Fruit fly (Drosophila melanogaster): ENCODE results near the gene CG13481.
A peak's percentile ranks its signal among the peaks of the same experiment; 100 is the strongest.

The CG13481 gene

DNA sequence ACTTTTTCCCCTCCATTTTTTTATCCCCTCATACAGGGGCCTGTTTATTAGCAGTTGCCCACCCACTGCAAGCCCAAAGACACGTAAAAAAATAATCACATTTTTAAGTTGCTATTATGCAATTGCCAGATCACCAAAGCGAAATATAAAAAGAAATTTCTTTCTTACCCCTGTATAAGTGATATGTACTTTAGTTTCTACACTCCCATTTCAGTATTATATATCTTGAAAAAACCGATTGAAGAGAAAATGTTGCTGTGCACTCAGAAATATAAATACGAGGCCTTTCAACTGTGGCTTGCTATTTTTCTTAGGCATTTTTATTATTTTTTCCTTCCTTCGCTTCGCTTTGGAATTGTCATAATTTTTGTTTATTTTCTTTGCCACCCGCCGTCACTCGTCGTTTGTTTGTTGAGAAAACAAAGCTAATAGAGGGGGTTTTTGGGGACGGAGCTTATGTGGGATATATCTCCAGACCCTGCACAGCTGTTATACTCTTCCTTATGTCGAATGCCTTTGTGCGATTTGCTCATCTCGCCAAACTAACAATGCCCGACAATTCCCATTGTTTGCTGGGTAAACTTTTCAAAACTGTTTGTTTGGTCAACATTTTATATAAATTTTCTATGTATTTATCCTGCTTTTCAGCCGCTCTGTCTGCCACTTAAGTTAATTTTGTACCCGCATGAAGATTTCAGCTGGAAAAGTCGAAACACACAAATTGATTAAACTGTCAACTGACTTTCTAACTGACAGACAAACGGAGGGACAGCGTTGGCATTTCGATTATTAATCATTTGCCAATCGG, 15.0 kb downstream of the CG13481 start (continued):
- no peak for TF ChIP-seq topi (GFP tag; optimal IDR thresholded peaks at IDR 0.05)
- TF ChIP-seq CG8319 (GFP tag; optimal IDR thresholded peaks at IDR 0.05) = no peak
- peak; percentile 72 for TF ChIP-seq Eip78C (GFP tag)

DNA sequence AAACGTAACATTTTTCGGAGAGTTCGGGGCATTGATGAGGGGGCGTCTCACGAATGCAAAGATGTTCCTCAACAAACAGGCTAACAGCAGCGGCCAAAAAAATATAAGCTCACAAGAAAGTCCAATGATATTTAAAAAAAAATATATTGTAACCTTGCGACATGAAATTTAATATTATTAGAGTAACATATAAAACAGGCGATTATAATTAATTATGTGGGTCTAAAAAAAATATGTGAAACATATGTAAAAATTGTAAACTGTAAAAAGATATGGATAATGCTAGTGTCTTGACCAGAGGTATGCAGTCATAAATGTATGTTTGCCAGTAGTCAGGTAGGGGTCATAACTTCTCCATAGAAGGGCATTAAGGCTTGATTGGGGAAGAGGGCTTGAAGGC, 16.3 kb downstream of the CG13481 start:
- TF ChIP-seq salr (GFP tag; optimal IDR thresholded peaks at IDR 0.05) = peak in 1 of 2 experiments; percentile 48
- TF ChIP-seq CG6163 (GFP tag; IDR thresholded peaks at IDR 0.05) = 0 out of 3 replicates have a peak, but pooled peaks have one; percentile 12
- TF ChIP-seq CG6792 (GFP tag; optimal IDR thresholded peaks at IDR 0.05) = peak; percentile 30
- peak; percentile 34 for TF ChIP-seq CG6276 (GFP tag; optimal IDR thresholded peaks at IDR 0.05)
- TF ChIP-seq Hr38 (GFP tag; optimal IDR thresholded peaks at IDR 0.05) = no peak
- no peak for TF ChIP-seq CG11294 (GFP tag; IDR thresholded peaks at IDR 0.05)
- no peak for TF ChIP-seq CG16779 (tag; optimal IDR thresholded peaks at IDR 0.05)
- TF ChIP-seq CG8319 (GFP tag; optimal IDR thresholded peaks at IDR 0.05) = peak; percentile 9
- TF ChIP-seq Eip93F (GFP tag; optimal IDR thresholded peaks at IDR 0.05) = no peak
- TF ChIP-seq CG9139 (GFP tag; optimal IDR thresholded peaks at IDR 0.05) = peak; percentile 4
- peak; percentile 49 for TF ChIP-seq Hr39 (GFP tag; optimal IDR thresholded peaks at IDR 0.05)
- peak; percentile 56; the same call in 2 of the 3 replicates for TF ChIP-seq CG8119 (GFP tag; IDR thresholded peaks at IDR 0.05)
- TF ChIP-seq achi (GFP tag; optimal IDR thresholded peaks at IDR 0.05) = peak; percentile 66
- TF ChIP-seq vri (GFP tag; optimal IDR thresholded peaks at IDR 0.05) = peak; percentile 22
- TF ChIP-seq ss (GFP tag; optimal IDR thresholded peaks at IDR 0.05) = peak in 1 of 2 experiments; percentile 3
- peak; percentile 46 for TF ChIP-seq lz (GFP tag; optimal IDR thresholded peaks at IDR 0.05)
- peak; percentile 68 for TF ChIP-seq OdsH (GFP tag; optimal IDR thresholded peaks at IDR 0.05)
- peak; percentile 55 for TF ChIP-seq Sox14 (GFP tag; optimal IDR thresholded peaks at IDR 0.05)
- TF ChIP-seq Ets96B (tag; optimal IDR thresholded peaks at IDR 0.05) = peak; percentile 57
- TF ChIP-seq CG4318 (GFP tag; optimal IDR thresholded peaks at IDR 0.05) = peak; percentile 42
- TF ChIP-seq Gug (GFP tag; IDR thresholded peaks at IDR 0.05) = no peak
- peak; percentile 20 for TF ChIP-seq Ets21C (GFP tag; optimal IDR thresholded peaks at IDR 0.05)
- no peak for TF ChIP-seq Blimp-1 (GFP tag; optimal IDR thresholded peaks at IDR 0.05)
- no peak for TF ChIP-seq CG7368 (GFP tag; optimal IDR thresholded peaks at IDR 0.05)
- TF ChIP-seq acj6 (GFP tag; optimal IDR thresholded peaks at IDR 0.05) = peak; percentile 65
- no peak for TF ChIP-seq fkh (GFP tag; optimal IDR thresholded peaks at IDR 0.05)
- TF ChIP-seq esn (GFP tag; optimal IDR thresholded peaks at IDR 0.05) = peak; percentile 67
- peak; percentile 57 for TF ChIP-seq Sox102F (GFP tag; optimal IDR thresholded peaks at IDR 0.05)
- TF ChIP-seq CG15336 (GFP tag; IDR thresholded peaks at IDR 0.05) = peak; percentile 63
- TF ChIP-seq CG8632 (GFP tag; optimal IDR thresholded peaks at IDR 0.05) = peak; percentile 51
- TF ChIP-seq fd85E (GFP tag; optimal IDR thresholded peaks at IDR 0.05) = no peak
- peak; percentile 47 for TF ChIP-seq Met (GFP tag; optimal IDR thresholded peaks at IDR 0.05)
- peak; percentile 12 for TF ChIP-seq CG3919 (GFP tag; optimal IDR thresholded peaks at IDR 0.05)
- peak; percentile 44 for TF ChIP-seq net (GFP tag; optimal IDR thresholded peaks at IDR 0.05)
- peak; percentile 9 for TF ChIP-seq CG6808 (GFP tag; optimal IDR thresholded peaks at IDR 0.05)
- TF ChIP-seq CG6854 (GFP tag; optimal IDR thresholded peaks at IDR 0.05) = peak; percentile 2
- TF ChIP-seq CG11762 (GFP tag; optimal IDR thresholded peaks at IDR 0.05; ENCODE audit: insufficient read depth) = no peak
- TF ChIP-seq CG34406 (GFP tag; optimal IDR thresholded peaks at IDR 0.05) = peak; percentile 55
- TF ChIP-seq Eip75B (GFP tag; optimal IDR thresholded peaks at IDR 0.05) = peak; percentile 47
- TF ChIP-seq CG10631 (GFP tag; optimal IDR thresholded peaks at IDR 0.05) = peak; percentile 50
- TF ChIP-seq CG31627 (GFP tag; optimal IDR thresholded peaks at IDR 0.05) = peak; percentile 24
- TF ChIP-seq topi (GFP tag; optimal IDR thresholded peaks at IDR 0.05) = peak; percentile 41
- TF ChIP-seq pdm3 (GFP tag; optimal IDR thresholded peaks at IDR 0.05) = peak; percentile 57
- 0 out of 3 replicates have a peak, but pooled peaks have one; percentile 39 for TF ChIP-seq eg (GFP tag; IDR thresholded peaks at IDR 0.05)
- TF ChIP-seq CG32006 (GFP tag; optimal IDR thresholded peaks at IDR 0.05) = peak; percentile 63
- no peak for TF ChIP-seq cyc (GFP tag; optimal IDR thresholded peaks at IDR 0.05)
- TF ChIP-seq svp (GFP tag) = peak; percentile 89
